Fruit fly (Drosophila melanogaster) whole organism, pupa: Measurements from ENCODE around the gene CkIIalpha-i3.

ENCODE experiments used
- CG10348 ChIP-seq: fragments of 200-800 bp; sonication (Bioruptor generic); IDR thresholded peaks from 2 replicates; pipeline ENCODE4 v1.3.6; 2022; ENCODE audit warnings: missing biosample characterization, missing genetic modification characterization
- CG12605 ChIP-seq: fragments of 200-800 bp; sonication (Bioruptor generic); IDR thresholded peaks from 2 replicates; pipeline ENCODE4 v1.3.6; 2022; ENCODE audit warnings: missing biosample characterization, missing genetic modification characterization
- CG15710 ChIP-seq: fragments of 200-800 bp; sonication (Bioruptor generic); optimal IDR thresholded peaks from 2 replicates; lab custom pipeline; 2018; ENCODE audit warnings: missing biosample characterization, mild to moderate bottlenecking, missing genetic modification characterization, moderate library complexity
- CG32121 ChIP-seq: fragments of 200-800 bp; sonication (Bioruptor generic); IDR thresholded peaks from 2 replicates; pipeline ENCODE4 v1.3.6; 2022; ENCODE audit warnings: missing biosample characterization, missing genetic modification characterization
- CG8301 ChIP-seq: fragments of 200-800 bp; sonication (Bioruptor generic); optimal IDR thresholded peaks from 2 replicates; lab custom pipeline; 2018; ENCODE audit warnings: missing biosample characterization, mild to moderate bottlenecking, missing genetic modification characterization
- D1 ChIP-seq: fragments of 200-800 bp; sonication (Bioruptor generic); optimal IDR thresholded peaks from 2 replicates; lab custom pipeline; 2018; ENCODE audit warnings: missing biosample characterization, mild to moderate bottlenecking, missing genetic modification characterization, moderate library complexity
- EcR ChIP-seq: fragments of 200-800 bp; sonication (Bioruptor generic); optimal IDR thresholded peaks from 3 replicates; lab custom pipeline; 2019; ENCODE audit warnings: missing biosample characterization, missing genetic modification characterization, mild to moderate bottlenecking, moderate library complexity, missing genetic modification reagents
- Pif1A ChIP-seq: fragments of 200-800 bp; sonication (Bioruptor generic); optimal IDR thresholded peaks from 3 replicates; lab custom pipeline; 2016; ENCODE audit warnings: missing biosample characterization, missing genetic modification characterization
- Snoo ChIP-seq: fragments of 200-800 bp; sonication (Bioruptor generic); optimal IDR thresholded peaks from 3 replicates; lab custom pipeline; 2017; ENCODE audit warnings: missing biosample characterization, mild to moderate bottlenecking, missing genetic modification characterization, inconsistent platforms
- gl ChIP-seq: fragments of 200-800 bp; sonication (Bioruptor generic); optimal IDR thresholded peaks from 2 replicates; lab custom pipeline; 2018; ENCODE audit warnings: missing biosample characterization, mild to moderate bottlenecking, missing genetic modification characterization

DNA sequence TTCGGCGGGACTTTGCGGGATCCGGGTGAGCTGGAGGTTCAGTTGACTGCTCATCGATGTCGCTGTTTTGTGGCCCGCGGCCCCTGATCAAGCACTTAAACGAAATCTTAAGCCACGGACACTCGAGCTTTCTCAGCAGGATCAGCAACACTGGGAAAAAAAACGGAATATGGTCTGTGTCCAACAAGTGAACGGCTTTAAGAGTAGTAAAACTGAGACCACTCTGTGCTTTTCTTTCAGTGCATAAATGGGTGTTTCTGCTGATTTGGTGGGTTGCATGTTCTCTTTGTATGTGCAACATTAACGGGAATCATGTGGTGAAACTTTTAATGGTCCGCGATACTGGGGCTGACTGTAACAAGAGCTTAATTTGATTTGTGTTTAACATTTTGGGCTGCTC, 18.9 kb upstream of the CkIIalpha-i3 start:
- TF ChIP-seq EcR (GFP tag; lab: Kevin White, UChicago) (no peak), D1 (tag; lab: Kevin White, UChicago) (no peak), Snoo (tag; lab: Kevin White, UChicago) (peak; percentile 32), CG10348 (no peak), CG32121 (no peak), Pif1A (GFP tag; lab: Kevin White, UChicago) (no peak), CG15710 (tag; lab: Kevin White, UChicago) (no peak), CG12605 (GFP tag; lab: Robert Waterston, UW) (no peak), CG8301 (tag; lab: Kevin White, UChicago) (no peak), gl (tag; lab: Kevin White, UChicago) (no peak)
